Fruit fly (Drosophila melanogaster) whole organism: ENCODE results near the gene Pburs.

Experiments
- Dll ChIP-seq: fragments of >200 bp; optimal IDR thresholded peaks from 2 replicates; lab custom pipeline; 2017
- psq ChIP-seq: fragments of >200 bp; optimal IDR thresholded peaks from 2 replicates; lab custom pipeline; 2017

DNA sequence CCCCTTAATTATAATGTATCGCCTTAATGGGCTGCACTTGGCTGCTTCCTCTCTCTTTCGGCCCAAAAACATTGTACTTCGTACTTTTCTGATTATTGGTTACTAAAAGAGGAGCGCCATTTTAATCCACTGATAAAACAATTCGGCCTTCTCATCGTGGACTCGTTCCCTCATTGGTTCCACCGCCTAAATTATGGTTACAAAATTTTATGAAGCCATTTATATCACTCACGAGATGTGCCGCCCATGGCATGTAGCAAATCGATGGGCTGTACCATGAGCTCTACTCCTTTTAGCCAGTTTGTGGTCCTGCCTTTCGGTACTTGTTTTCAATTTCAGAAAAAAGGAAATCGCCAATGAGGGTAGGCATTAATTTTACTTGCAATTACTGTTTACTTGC lies 48.3 kb downstream of the Pburs start:
- TF ChIP-seq psq (no peak), Dll (no peak)
